Fruit fly (Drosophila melanogaster): ENCODE measurements around the gene CG5989.
A peak's percentile ranks its signal among the peaks of the same experiment; 100 is the strongest.

- no peak for TF ChIP-seq Myb (GFP tag; optimal IDR thresholded peaks at IDR 0.05)
- no peak for TF ChIP-seq hkb (optimal IDR thresholded peaks at IDR 0.05)
- TF ChIP-seq hkb (GFP tag; IDR thresholded peaks at IDR 0.05) = 0 out of 2 replicates have a peak, but pooled peaks have one; percentile 27
- no peak for TF ChIP-seq seq (GFP tag; IDR thresholded peaks at IDR 0.05)
- no peak for TF ChIP-seq CG9215 (GFP tag; IDR thresholded peaks at IDR 0.05)
- TF ChIP-seq ind (GFP tag; optimal IDR thresholded peaks at IDR 0.05) = no peak
- no peak for TF ChIP-seq Asciz (GFP tag; optimal IDR thresholded peaks at IDR 0.05)
- TF ChIP-seq az2 (GFP tag; optimal IDR thresholded peaks at IDR 0.05) = no peak
- no peak for TF ChIP-seq crp (GFP tag; optimal IDR thresholded peaks at IDR 0.05)
- TF ChIP-seq CG2116 (GFP tag; optimal IDR thresholded peaks at IDR 0.05) = no peak
Observed at dm6 chr3L:8582105-8582707, 21.7 kb downstream of the CG5989 start.
